Worm (Caenorhabditis elegans): ENCODE results near the gene Y53F4B.51.

DNA sequence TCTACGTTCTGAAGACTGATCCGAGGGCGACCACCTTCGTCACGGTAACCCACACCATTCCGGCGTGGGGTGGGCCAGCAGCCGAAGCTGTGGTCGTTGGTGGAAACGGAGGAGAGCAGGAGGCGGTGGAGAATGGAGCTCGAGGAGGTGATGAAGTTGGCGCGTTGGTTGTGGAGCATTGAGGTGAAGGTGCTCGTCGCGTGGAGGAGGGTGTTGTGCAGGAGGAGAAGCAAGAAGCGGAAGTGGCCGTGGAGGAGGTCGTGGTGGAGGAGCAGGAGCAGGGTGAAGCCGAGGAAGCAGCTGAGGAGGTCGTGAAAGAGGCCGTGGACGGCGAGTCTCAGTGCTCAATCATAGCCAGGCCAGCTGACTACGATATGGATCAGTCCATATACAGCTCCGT, 44.0 kb upstream of the Y53F4B.51 start, which contains the start of gene Y53F4B.17:
- no peak for TF ChIP-seq sea-1 (GFP tag; conservative IDR thresholded peaks at IDR 0.05)
- no peak for TF ChIP-seq flt-1 (GFP tag; IDR thresholded peaks at IDR 0.05)
- no peak for TF ChIP-seq hnd-1 (tag; optimal IDR thresholded peaks at IDR 0.05)
- no peak for TF ChIP-seq ceh-13 (GFP tag; optimal IDR thresholded peaks at IDR 0.05)
- TF ChIP-seq hmg-4 (GFP tag; optimal IDR thresholded peaks at IDR 0.05): peak; percentile 3
- TF ChIP-seq ceh-36 (tag; optimal IDR thresholded peaks at IDR 0.05): no peak
- TF ChIP-seq B0310.2 (tag; optimal IDR thresholded peaks at IDR 0.05): no peak
- no peak for TF ChIP-seq ama-1 (optimal IDR thresholded peaks at IDR 0.05)
- TF ChIP-seq F13C5.2 (tag; optimal IDR thresholded peaks at IDR 0.05): no peak
- TF ChIP-seq tbx-37 (GFP tag; conservative IDR thresholded peaks at IDR 0.05): no peak
- TF ChIP-seq tbx-11 (GFP tag; IDR thresholded peaks at IDR 0.05): no peak
- TF ChIP-seq ets-7 (tag; optimal IDR thresholded peaks at IDR 0.05): no peak
- no peak for TF ChIP-seq hmbx-1 (tag; optimal IDR thresholded peaks at IDR 0.05)
- no peak for TF ChIP-seq pes-1 (GFP tag; IDR thresholded peaks at IDR 0.05)
